Worm (Caenorhabditis elegans) whole organism, L4/young adult: ENCODE measurements around the gene Y73F4A.3.

Experiments
- W03F9.2 ChIP-seq: fragments of 150-350 bp; optimal IDR thresholded peaks from 2 replicates; lab custom pipeline; 2014; ENCODE audit warnings: missing biosample characterization, missing genetic modification characterization
- dao-5 ChIP-seq: sonication (generic microtip); optimal IDR thresholded peaks from 2 replicates; lab custom pipeline; 2016; ENCODE audit warnings: missing genotype, missing genetic modification characterization, moderate library complexity, missing compliant biosample characterization
- him-1 ChIP-seq: sonication (generic microtip); optimal IDR thresholded peaks from 2 replicates; lab custom pipeline; 2016; ENCODE audit warnings: missing genotype, missing genetic modification reagents, missing genetic modification characterization, missing compliant biosample characterization

The Y73F4A.3 gene

DNA sequence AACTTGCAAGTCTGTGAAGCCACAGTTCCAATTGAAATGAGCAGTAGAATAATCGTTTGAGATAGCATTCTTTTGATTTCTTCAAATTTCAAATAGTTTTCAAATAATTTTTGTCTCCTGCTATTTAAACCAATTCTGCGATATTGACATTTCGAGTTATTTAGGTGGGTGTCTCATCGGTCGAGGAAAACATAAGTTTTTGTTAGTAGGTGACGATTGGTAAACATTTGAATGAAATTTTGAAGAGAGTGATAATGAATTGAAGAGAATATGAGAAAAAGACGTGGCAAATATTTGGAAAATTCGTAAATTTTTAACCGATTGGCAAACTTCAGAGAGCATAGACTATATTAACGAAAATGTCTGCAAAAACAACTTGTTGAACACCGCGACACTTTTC lies at the start of gene Y73F4A.3:
Y73F4A.3 (minus strand) TSS at position 101 of the 400 bp plus-strand sequence.
- no peak for TF ChIP-seq him-1 (tag; lab: Kevin White, UChicago)
- TF ChIP-seq dao-5 (tag; lab: Kevin White, UChicago): no peak
- TF ChIP-seq W03F9.2 (tag; lab: Kevin White, UChicago): no peak

DNA sequence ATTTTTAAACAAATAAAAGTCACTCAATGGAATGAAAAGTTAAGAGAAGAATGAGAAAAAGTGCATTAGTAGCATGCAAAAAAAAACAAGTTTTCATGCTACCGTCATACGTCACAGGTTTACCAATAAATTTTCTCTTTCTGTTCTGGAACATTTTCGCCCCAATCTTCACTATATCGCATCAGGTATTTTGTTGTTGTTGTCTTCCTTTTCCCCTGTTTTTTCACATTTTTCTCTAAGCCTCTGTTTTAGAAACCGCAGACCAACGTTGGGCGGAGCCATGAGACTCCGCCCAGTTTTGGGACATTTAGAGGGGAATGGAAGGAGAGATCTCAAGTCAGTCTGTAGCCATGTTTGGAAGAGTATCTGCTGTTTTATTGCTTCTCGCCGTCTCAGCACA lies 48.0 kb upstream of the Y73F4A.3 start, which contains the start of gene msa-1:
msa-1 (plus strand) TSS at position 301 of the 400 bp plus-strand sequence.
- TF ChIP-seq W03F9.2 (tag; lab: Kevin White, UChicago) (no peak), dao-5 (tag; lab: Kevin White, UChicago) (no peak)

DNA sequence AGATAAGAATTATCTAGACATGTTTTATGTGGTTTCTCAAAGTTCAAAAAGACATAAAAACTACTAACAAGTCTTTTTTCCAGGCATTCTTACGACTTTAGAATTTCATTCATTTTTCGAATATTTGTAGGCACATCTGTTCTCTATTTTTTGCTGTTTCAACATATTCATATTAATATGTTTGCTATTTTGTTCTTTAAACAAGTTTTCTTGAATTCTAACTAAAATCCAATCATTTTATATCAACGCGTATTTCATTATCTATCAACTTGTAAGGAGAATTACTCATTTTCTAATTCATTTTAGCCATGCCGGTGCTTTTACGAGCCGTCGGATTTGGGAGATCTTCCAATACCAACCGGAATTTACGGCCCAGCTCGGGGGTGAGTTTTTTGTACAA lies 41.8 kb upstream of the Y73F4A.3 start, which contains the start of gene twk-8:
twk-8 (plus strand) TSS at position 301 of the 400 bp plus-strand sequence.
- TF ChIP-seq dao-5 (tag; lab: Kevin White, UChicago): no peak
- TF ChIP-seq W03F9.2 (tag; lab: Kevin White, UChicago): no peak
- TF ChIP-seq him-1 (tag; lab: Kevin White, UChicago): no peak

DNA sequence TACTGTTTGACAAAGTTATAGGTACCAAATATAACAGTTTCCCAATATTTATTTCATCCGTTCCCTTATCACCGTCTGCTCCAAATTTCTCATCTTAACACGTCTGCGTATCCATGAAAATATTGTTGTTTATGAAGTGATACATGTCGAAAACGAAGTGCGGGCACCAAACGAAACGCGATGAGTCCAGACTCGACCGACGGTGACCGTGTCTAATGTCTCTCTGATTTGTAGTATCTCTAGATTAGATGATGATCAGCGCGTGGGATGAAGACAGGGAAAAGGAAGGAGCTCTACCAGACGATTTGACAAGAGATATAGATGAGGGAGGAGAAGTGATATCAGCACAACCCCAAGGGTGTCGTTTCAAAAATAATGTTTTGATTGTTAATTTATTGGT lies 39.9 kb upstream of the Y73F4A.3 start:
- TF ChIP-seq W03F9.2 (tag; lab: Kevin White, UChicago) (no peak), him-1 (tag; lab: Kevin White, UChicago) (no peak), dao-5 (tag; lab: Kevin White, UChicago) (no peak)

- TF ChIP-seq W03F9.2 (tag; lab: Kevin White, UChicago): no peak
- TF ChIP-seq him-1 (tag; lab: Kevin White, UChicago): no peak
- TF ChIP-seq dao-5 (tag; lab: Kevin White, UChicago): no peak
Observed at ce11 chrIV:9079330-9079729, 39.0 kb upstream of the Y73F4A.3 start.

- TF ChIP-seq dao-5 (tag; lab: Kevin White, UChicago) (no peak), W03F9.2 (tag; lab: Kevin White, UChicago) (no peak), him-1 (tag; lab: Kevin White, UChicago) (no peak)
Observed at ce11 chrIV:9078469-9078868, 38.2 kb upstream of the Y73F4A.3 start, which contains the start of gene mans-4. TSS of gene mans-4 (minus strand) at chrIV:9078569.

DNA sequence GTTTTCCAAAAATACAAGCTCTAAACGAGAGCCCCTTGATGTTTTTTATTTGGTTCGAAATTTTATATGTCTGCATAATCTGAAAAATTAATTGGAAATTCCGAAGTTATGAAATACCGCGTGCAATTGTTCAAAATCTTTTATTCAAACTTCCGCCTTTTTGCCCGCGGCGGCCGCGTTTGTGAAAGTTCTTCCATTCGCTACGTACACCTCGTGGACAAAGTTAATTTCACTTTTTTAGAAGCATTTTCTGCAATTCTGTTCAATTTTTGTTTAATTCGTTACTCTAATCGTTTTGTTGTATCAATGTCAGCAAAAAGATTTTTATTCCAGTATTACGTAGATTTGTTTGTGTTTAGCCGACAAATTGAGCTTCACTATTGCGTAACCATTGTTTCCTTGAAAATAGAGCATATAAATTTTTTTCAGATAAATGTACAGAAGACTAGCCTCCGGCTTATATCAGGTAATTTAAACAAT lies 34.0 kb upstream of the Y73F4A.3 start, which contains the start of gene mppb-1:
mppb-1 (plus strand) TSS at position 430 of the 480 bp plus-strand sequence.
- TF ChIP-seq him-1 (tag; lab: Kevin White, UChicago): peak; percentile 66
- TF ChIP-seq dao-5 (tag; lab: Kevin White, UChicago): no peak
- peak; percentile 72 for TF ChIP-seq W03F9.2 (tag; lab: Kevin White, UChicago)

DNA sequence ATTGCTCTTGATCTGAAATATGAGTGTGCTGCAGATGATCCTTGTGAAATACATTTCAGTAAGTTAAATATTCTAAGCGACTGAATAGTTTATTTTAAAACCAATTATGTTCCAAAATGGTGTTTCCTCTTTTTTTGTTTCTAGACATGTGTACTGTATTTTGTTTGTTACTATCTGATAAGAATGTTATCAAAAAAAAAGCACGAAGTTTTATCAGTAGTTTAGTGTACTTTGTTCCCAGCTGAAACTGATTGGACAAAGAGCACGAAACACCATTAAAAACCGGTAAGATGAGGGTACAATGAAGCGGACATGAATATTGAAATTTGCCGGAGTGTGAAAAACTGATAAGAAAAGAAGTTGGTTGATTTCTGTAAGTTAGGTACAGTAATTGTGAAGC lies 29.9 kb upstream of the Y73F4A.3 start:
- TF ChIP-seq W03F9.2 (tag; lab: Kevin White, UChicago) (no peak), him-1 (tag; lab: Kevin White, UChicago) (no peak), dao-5 (tag; lab: Kevin White, UChicago) (no peak)

DNA sequence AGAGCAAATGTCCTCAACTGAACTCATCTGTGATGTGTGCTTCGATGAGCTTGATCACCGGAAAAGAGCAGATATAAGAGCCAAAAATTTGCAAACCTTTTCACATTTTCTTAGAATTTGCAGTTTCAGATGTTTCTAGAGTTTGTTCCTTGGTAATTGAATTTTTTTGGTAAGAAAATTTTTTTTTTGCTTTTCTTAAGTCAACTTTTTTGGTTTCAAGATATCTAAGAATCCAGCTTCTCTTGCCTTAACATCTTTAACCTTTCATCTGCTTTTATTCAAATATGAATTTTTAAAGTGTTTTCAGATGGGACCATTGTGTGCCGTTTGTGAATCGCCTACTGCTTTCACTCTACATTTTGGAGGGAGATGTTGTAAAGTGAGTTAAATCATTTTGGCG lies 29.4 kb upstream of the Y73F4A.3 start, which contains the start of gene nhr-11:
nhr-11 (plus strand) TSS at position 301 of the 400 bp plus-strand sequence.
- TF ChIP-seq dao-5 (tag; lab: Kevin White, UChicago): no peak
- no peak for TF ChIP-seq him-1 (tag; lab: Kevin White, UChicago)
- no peak for TF ChIP-seq W03F9.2 (tag; lab: Kevin White, UChicago)

DNA sequence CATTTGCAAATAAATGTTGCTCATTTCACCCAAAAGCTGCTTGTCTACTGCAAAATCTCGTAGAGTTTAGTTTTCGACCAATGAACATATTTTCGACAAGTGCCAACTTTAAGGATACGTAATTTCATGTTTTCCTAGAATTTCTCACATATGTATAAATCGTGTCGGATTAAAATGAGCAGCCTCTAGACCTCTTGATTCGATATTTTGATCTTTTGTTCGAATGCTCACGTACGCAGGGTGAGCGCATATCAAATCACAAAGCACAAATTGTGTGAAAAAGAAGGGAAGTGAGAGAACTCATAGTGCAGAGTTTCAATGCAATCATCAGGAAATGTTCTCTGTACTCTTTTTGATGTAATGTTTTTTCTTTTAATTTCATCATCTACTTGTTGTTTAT lies 23.2 kb upstream of the Y73F4A.3 start:
- no peak for TF ChIP-seq him-1 (tag; lab: Kevin White, UChicago)
- TF ChIP-seq dao-5 (tag; lab: Kevin White, UChicago): no peak
- no peak for TF ChIP-seq W03F9.2 (tag; lab: Kevin White, UChicago)

ce11 chrIV:9053403-9053802 lies 13.1 kb upstream of the Y73F4A.3 start:
- TF ChIP-seq him-1 (tag; lab: Kevin White, UChicago) (no peak), dao-5 (tag; lab: Kevin White, UChicago) (no peak), W03F9.2 (tag; lab: Kevin White, UChicago) (no peak)

DNA sequence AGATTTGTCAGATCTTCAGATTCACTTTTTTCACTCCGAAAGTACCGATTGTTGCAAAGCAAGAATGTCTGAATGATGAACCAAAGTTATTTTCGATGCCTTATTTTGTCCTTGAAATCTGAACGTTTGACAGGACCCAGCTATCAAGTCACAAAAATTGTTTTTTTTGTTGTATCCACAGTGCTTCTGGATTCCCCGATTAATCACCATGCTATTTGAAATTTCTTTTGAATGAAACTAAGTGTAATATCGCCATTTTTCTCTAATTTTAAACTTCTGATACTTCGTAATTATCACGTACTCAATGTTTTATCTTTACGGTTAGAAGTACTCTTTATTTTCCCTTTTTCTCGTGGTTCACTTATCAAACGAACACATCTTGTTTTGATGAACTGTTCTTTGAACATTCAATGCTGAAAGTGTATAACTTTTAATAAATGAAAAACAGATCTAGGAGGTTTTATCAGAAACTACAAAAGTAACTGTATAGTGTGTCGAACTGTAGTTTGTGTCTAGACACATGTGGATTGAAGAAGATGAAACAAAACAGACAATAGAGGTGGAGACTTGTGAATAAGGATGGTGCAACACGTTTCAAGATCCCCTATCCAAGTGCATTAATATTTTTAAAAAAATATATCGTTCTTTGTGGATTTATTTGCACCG lies 11.3 kb upstream of the Y73F4A.3 start:
- no peak for TF ChIP-seq him-1 (tag; lab: Kevin White, UChicago)
- TF ChIP-seq dao-5 (tag; lab: Kevin White, UChicago): no peak
- TF ChIP-seq W03F9.2 (tag; lab: Kevin White, UChicago): no peak

DNA sequence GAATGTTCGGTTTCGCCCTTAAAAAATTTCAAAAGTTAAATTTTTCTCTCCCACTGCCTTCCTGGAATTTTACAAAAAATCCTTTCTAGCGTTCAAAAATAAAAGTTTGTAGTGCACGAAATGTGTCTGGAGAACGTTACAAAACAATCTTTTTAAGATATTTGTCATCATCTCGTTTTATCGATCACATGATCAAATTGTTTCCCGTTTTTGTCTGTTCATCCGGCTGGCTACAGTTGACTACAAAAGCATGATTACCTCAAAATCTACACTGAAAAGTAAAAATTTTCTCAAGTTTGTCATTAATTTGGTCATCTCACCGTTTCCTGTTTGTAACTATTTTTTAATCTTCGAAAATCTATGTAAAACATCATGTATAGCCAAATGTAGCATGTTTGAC lies 10.7 kb upstream of the Y73F4A.3 start:
- TF ChIP-seq him-1 (tag; lab: Kevin White, UChicago): no peak
- TF ChIP-seq dao-5 (tag; lab: Kevin White, UChicago): no peak
- no peak for TF ChIP-seq W03F9.2 (tag; lab: Kevin White, UChicago)

DNA sequence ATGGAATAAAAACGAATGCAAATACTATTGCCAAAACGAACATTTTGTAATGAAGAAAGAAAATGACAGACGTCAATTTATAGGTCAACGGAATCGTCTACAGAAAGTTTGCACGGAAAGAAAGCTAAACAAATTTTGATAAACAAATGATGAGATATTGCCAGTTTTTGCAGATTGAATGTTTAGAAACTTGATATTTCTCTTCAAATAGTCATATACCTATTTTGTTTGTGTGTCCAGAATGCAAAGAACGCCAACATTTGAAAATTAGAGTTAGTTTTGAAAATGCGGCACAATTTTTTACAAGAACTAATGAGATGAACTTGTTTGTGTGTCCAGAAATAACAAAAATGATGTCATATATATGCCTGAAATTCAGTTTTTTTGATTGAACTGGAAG lies 5.0 kb upstream of the Y73F4A.3 start, which contains the start of gene Y73F4A.1:
Y73F4A.1 (minus strand) TSS at position 101 of the 400 bp plus-strand sequence.
- TF ChIP-seq dao-5 (tag; lab: Kevin White, UChicago) (no peak), him-1 (tag; lab: Kevin White, UChicago) (no peak), W03F9.2 (tag; lab: Kevin White, UChicago) (no peak)
